Fruit fly (Drosophila melanogaster) whole organism, prepupa: ENCODE data around the gene GatA.
A peak's percentile ranks its signal among the peaks of the same experiment; 100 is the strongest.

Experiments used
- Blimp-1 ChIP-seq: fragments of 200-800 bp; sonication (Bioruptor generic); optimal IDR thresholded peaks from 3 replicates; lab custom pipeline; 2017; ENCODE audit warnings: missing biosample characterization, missing genetic modification characterization, mild to moderate bottlenecking, moderate library complexity, missing genetic modification reagents
- CG10631 ChIP-seq: fragments of 200-800 bp; sonication (Bioruptor generic); optimal IDR thresholded peaks from 2 replicates; lab custom pipeline; 2016; ENCODE audit warnings: missing biosample characterization, missing genetic modification characterization
- CG10669 ChIP-seq: fragments of 200-800 bp; sonication (Bioruptor generic); optimal IDR thresholded peaks from 3 replicates; lab custom pipeline; 2018; ENCODE audit warnings: missing biosample characterization, mild to moderate bottlenecking, missing genetic modification characterization, moderate library complexity
- CG11294 ChIP-seq: fragments of 200-800 bp; sonication (Bioruptor generic); IDR thresholded peaks from 2 replicates; pipeline ENCODE4 v1.3.6; 2022; ENCODE audit warnings: missing biosample characterization, missing genetic modification characterization
- CG11762 ChIP-seq: fragments of 200-800 bp; sonication (Bioruptor generic); optimal IDR thresholded peaks from 3 replicates; lab custom pipeline; 2016; ENCODE audit warnings: missing biosample characterization, missing genetic modification characterization; ENCODE audit not compliant: insufficient read depth
- CG11902 ChIP-seq: fragments of 200-800 bp; sonication (Bioruptor generic); optimal IDR thresholded peaks from 3 replicates; lab custom pipeline; 2016; ENCODE audit warnings: missing biosample characterization, missing genetic modification characterization
- CG1621 ChIP-seq: fragments of 200-800 bp; sonication (Bioruptor generic); optimal IDR thresholded peaks from 3 replicates; lab custom pipeline; 2018; ENCODE audit warnings: missing biosample characterization, mild to moderate bottlenecking, missing genetic modification characterization
- CG3032 ChIP-seq: fragments of 200-800 bp; optimal IDR thresholded peaks from 2 replicates; lab custom pipeline; 2019; ENCODE audit warnings: missing biosample characterization, mild to moderate bottlenecking, missing genetic modification characterization, moderate library complexity
- CG31627 ChIP-seq: fragments of 200-800 bp; sonication (Bioruptor generic); optimal IDR thresholded peaks from 3 replicates; lab custom pipeline; 2016; ENCODE audit warnings: missing biosample characterization, missing genetic modification characterization
- CG32006 ChIP-seq: fragments of 200-800 bp; sonication (Bioruptor generic); optimal IDR thresholded peaks from 3 replicates; lab custom pipeline; 2017; ENCODE audit warnings: missing biosample characterization, mild to moderate bottlenecking, missing genetic modification characterization
- CG34406 ChIP-seq: fragments of 200-800 bp; sonication (Bioruptor generic); optimal IDR thresholded peaks from 3 replicates; lab custom pipeline; 2016; ENCODE audit warnings: missing biosample characterization, missing genetic modification characterization
- CG3919 ChIP-seq: fragments of 200-800 bp; sonication (Bioruptor generic); optimal IDR thresholded peaks from 3 replicates; lab custom pipeline; 2016; ENCODE audit warnings: missing biosample characterization, missing genetic modification characterization
- CG4318 ChIP-seq: fragments of 200-800 bp; sonication (Bioruptor generic); optimal IDR thresholded peaks from 3 replicates; lab custom pipeline; 2017; ENCODE audit warnings: missing biosample characterization, mild to moderate bottlenecking, missing genetic modification characterization
- CG6163 ChIP-seq: fragments of 200-800 bp; sonication (Bioruptor generic); IDR thresholded peaks from 3 replicates; pipeline ENCODE4 v1.3.6; 2022; ENCODE audit warnings: missing biosample characterization, missing genetic modification characterization
- CG6276 ChIP-seq: fragments of 200-800 bp; sonication (Bioruptor generic); optimal IDR thresholded peaks from 2 replicates; lab custom pipeline; 2017; ENCODE audit warnings: missing biosample characterization, mild to moderate bottlenecking, missing genetic modification characterization
- CG6792 ChIP-seq: fragments of 200-800 bp; sonication (Bioruptor generic); optimal IDR thresholded peaks from 3 replicates; lab custom pipeline; 2016; ENCODE audit warnings: missing biosample characterization, missing genetic modification characterization
- CG6808 ChIP-seq: fragments of 200-800 bp; sonication (Bioruptor generic); optimal IDR thresholded peaks from 3 replicates; lab custom pipeline; 2017; ENCODE audit warnings: missing biosample characterization, missing genetic modification characterization, mild to moderate bottlenecking, moderate library complexity, missing genetic modification reagents
- CG6854 ChIP-seq: fragments of 200-800 bp; sonication (Bioruptor generic); optimal IDR thresholded peaks from 2 replicates; lab custom pipeline; 2017; ENCODE audit warnings: missing biosample characterization, mild to moderate bottlenecking, missing genetic modification characterization
- CG8119 ChIP-seq: fragments of 200-800 bp; sonication (Bioruptor generic); IDR thresholded peaks from 3 replicates; pipeline ENCODE4 v1.3.6; 2022; ENCODE audit warnings: missing biosample characterization, missing genetic modification characterization
- CG8319 ChIP-seq: fragments of 200-800 bp; sonication (Bioruptor generic); optimal IDR thresholded peaks from 3 replicates; lab custom pipeline; 2016; ENCODE audit warnings: missing biosample characterization, missing genetic modification characterization
- CG8632 ChIP-seq: fragments of 200-800 bp; sonication (Bioruptor generic); optimal IDR thresholded peaks from 3 replicates; lab custom pipeline; 2016; ENCODE audit warnings: missing biosample characterization, missing genetic modification characterization
- Eip75B ChIP-seq: fragments of 200-800 bp; sonication (Bioruptor generic); optimal IDR thresholded peaks from 3 replicates; lab custom pipeline; 2016; ENCODE audit warnings: missing biosample characterization, missing genetic modification characterization
- Eip78C ChIP-seq: fragments of 200-800 bp; sonication (Bioruptor generic); peaks from one replicate; lab custom pipeline; 2016; ENCODE audit warnings: missing biosample characterization, missing genetic modification characterization
- Eip93F ChIP-seq: fragments of 200-800 bp; sonication (Bioruptor generic); optimal IDR thresholded peaks from 2 replicates; lab custom pipeline; 2016; ENCODE audit warnings: missing biosample characterization, mild to moderate bottlenecking, missing genetic modification characterization
- Ets96B ChIP-seq: fragments of 200-800 bp; optimal IDR thresholded peaks from 2 replicates; lab custom pipeline; 2019; ENCODE audit warnings: missing biosample characterization, mild to moderate bottlenecking, missing genetic modification characterization, moderate library complexity
- Gug ChIP-seq: fragments of 200-800 bp; sonication (Bioruptor generic); IDR thresholded peaks from 2 replicates; pipeline ENCODE4 v1.3.6; 2022; ENCODE audit warnings: missing biosample characterization, missing genetic modification characterization
- Hr39 ChIP-seq: fragments of 200-800 bp; sonication (Bioruptor generic); optimal IDR thresholded peaks from 2 replicates; lab custom pipeline; 2016; ENCODE audit warnings: missing biosample characterization, missing genetic modification characterization
- Lpt ChIP-seq: fragments of 200-800 bp; sonication (Bioruptor generic); optimal IDR thresholded peaks from 3 replicates; lab custom pipeline; 2016; ENCODE audit warnings: missing biosample characterization, missing genetic modification characterization
- Met ChIP-seq: fragments of 200-800 bp; sonication (Bioruptor generic); optimal IDR thresholded peaks from 3 replicates; lab custom pipeline; 2016; ENCODE audit warnings: missing biosample characterization, missing genetic modification characterization
- Smox ChIP-seq: fragments of 200-800 bp; sonication (Bioruptor generic); optimal IDR thresholded peaks from 3 replicates; lab custom pipeline; 2016; ENCODE audit warnings: missing biosample characterization, missing genetic modification characterization
- Sox102F ChIP-seq: fragments of 200-800 bp; sonication (Bioruptor generic); optimal IDR thresholded peaks from 2 replicates; lab custom pipeline; 2016; ENCODE audit warnings: missing biosample characterization, mild to moderate bottlenecking, missing genetic modification characterization
- Sox14 ChIP-seq: fragments of 200-800 bp; sonication (Bioruptor generic); optimal IDR thresholded peaks from 3 replicates; lab custom pipeline; 2016; ENCODE audit warnings: missing biosample characterization, missing genetic modification characterization
- Sox15 ChIP-seq: fragments of 200-800 bp; sonication (Bioruptor generic); optimal IDR thresholded peaks from 3 replicates; lab custom pipeline; 2016; ENCODE audit warnings: missing biosample characterization, missing genetic modification characterization
- achi ChIP-seq: fragments of 200-800 bp; sonication (Bioruptor generic); optimal IDR thresholded peaks from 3 replicates; lab custom pipeline; 2016; ENCODE audit warnings: missing biosample characterization, missing genetic modification characterization
- acj6 ChIP-seq: fragments of 200-800 bp; sonication (Bioruptor generic); optimal IDR thresholded peaks from 3 replicates; lab custom pipeline; 2016; ENCODE audit warnings: missing biosample characterization, missing genetic modification characterization
- cyc ChIP-seq: fragments of 200-800 bp; sonication (Bioruptor generic); optimal IDR thresholded peaks from 3 replicates; lab custom pipeline; 2016; ENCODE audit warnings: missing biosample characterization, missing genetic modification characterization
- dac ChIP-seq: fragments of 200-800 bp; sonication (Bioruptor generic); optimal IDR thresholded peaks from 2 replicates; lab custom pipeline; 2017; ENCODE audit warnings: missing biosample characterization, mild to moderate bottlenecking, missing genetic modification characterization
- dsx ChIP-seq: fragments of 200-800 bp; optimal IDR thresholded peaks from 3 replicates; lab custom pipeline; 2019; ENCODE audit warnings: missing biosample characterization, mild to moderate bottlenecking, missing genetic modification characterization, moderate library complexity; ENCODE audit not compliant: poor library complexity, severe bottlenecking
- esn ChIP-seq: fragments of 200-800 bp; sonication (Bioruptor generic); optimal IDR thresholded peaks from 2 replicates; lab custom pipeline; 2016; ENCODE audit warnings: missing biosample characterization, mild to moderate bottlenecking, missing genetic modification characterization, moderate library complexity
- fd59A ChIP-seq: fragments of 200-800 bp; sonication (Bioruptor generic); optimal IDR thresholded peaks from 2 replicates; lab custom pipeline; 2017; ENCODE audit warnings: missing biosample characterization, mild to moderate bottlenecking, missing genetic modification characterization, missing genetic modification reagents
- fd85E ChIP-seq: fragments of 200-800 bp; sonication (Bioruptor generic); optimal IDR thresholded peaks from 3 replicates; lab custom pipeline; 2016; ENCODE audit warnings: missing biosample characterization, missing genetic modification characterization
- fkh ChIP-seq: fragments of 200-800 bp; sonication (Bioruptor generic); optimal IDR thresholded peaks from 3 replicates; lab custom pipeline; 2017; ENCODE audit warnings: missing biosample characterization, mild to moderate bottlenecking, missing genetic modification characterization, moderate library complexity
- lz ChIP-seq: fragments of 200-800 bp; sonication (Bioruptor generic); optimal IDR thresholded peaks from 3 replicates; lab custom pipeline; 2016; ENCODE audit warnings: missing biosample characterization, missing genetic modification characterization
- net ChIP-seq: fragments of 200-800 bp; sonication (Bioruptor generic); optimal IDR thresholded peaks from 3 replicates; lab custom pipeline; 2016; ENCODE audit warnings: missing biosample characterization, missing genetic modification characterization
- pdm3 ChIP-seq: fragments of 200-800 bp; sonication (Bioruptor generic); optimal IDR thresholded peaks from 3 replicates; lab custom pipeline; 2016; ENCODE audit warnings: missing biosample characterization, missing genetic modification characterization
- spab ChIP-seq: fragments of 200-800 bp; sonication (Bioruptor generic); optimal IDR thresholded peaks from 2 replicates; lab custom pipeline; 2017; ENCODE audit warnings: missing biosample characterization, mild to moderate bottlenecking, missing genetic modification characterization, missing genetic modification reagents
- ss ChIP-seq, 2 experiments: fragments of 200-800 bp; sonication (Bioruptor generic); optimal IDR thresholded peaks; 2 replicates in 1 of 2; 3 replicates in 1 of 2; lab custom pipeline; 2017 to 2018; ENCODE audit warnings: mild to moderate bottlenecking in 2 of 2, missing biosample characterization in 2 of 2, missing genetic modification characterization in 2 of 2, moderate library complexity in 1 of 2
- svp ChIP-seq: fragments of 200-800 bp; sonication (Bioruptor generic); peaks from one replicate; lab custom pipeline; 2016; ENCODE audit warnings: missing biosample characterization, missing genetic modification characterization
- topi ChIP-seq: fragments of 200-800 bp; sonication (Bioruptor generic); optimal IDR thresholded peaks from 3 replicates; lab custom pipeline; 2016; ENCODE audit warnings: missing biosample characterization, missing genetic modification characterization
- vri ChIP-seq: fragments of 200-800 bp; sonication (Bioruptor generic); optimal IDR thresholded peaks from 3 replicates; lab custom pipeline; 2016; ENCODE audit warnings: missing biosample characterization, mild to moderate bottlenecking, missing genetic modification characterization

Gene GatA

dm6 chr3R:18997388-18998287, 31.0 kb downstream of the GatA start:
- no peak for TF ChIP-seq CG32006 (GFP tag; lab: Kevin White, UChicago)
- no peak for TF ChIP-seq dsx (GFP tag; lab: Kevin White, UChicago)
- TF ChIP-seq CG1621 = no peak
- no peak for TF ChIP-seq Eip93F (GFP tag; lab: Kevin White, UChicago)
- no peak for TF ChIP-seq spab (GFP tag; lab: Kevin White, UChicago)
- TF ChIP-seq CG10669 = no peak
- no peak for TF ChIP-seq topi (GFP tag; lab: Kevin White, UChicago)
- peak; percentile 96 for TF ChIP-seq fkh (GFP tag; lab: Kevin White, UChicago)
- TF ChIP-seq Gug (GFP tag; lab: Robert Waterston, UW) = no peak
- peak; percentile 49 for TF ChIP-seq CG34406 (GFP tag; lab: Kevin White, UChicago)
- no peak for TF ChIP-seq vri (GFP tag; lab: Kevin White, UChicago)
- no peak for TF ChIP-seq Ets96B (tag; lab: Kevin White, UChicago)
- TF ChIP-seq CG11902 (GFP tag; lab: Kevin White, UChicago) = no peak
- no peak for TF ChIP-seq CG6808 (GFP tag; lab: Kevin White, UChicago)
- no peak for TF ChIP-seq achi (GFP tag; lab: Kevin White, UChicago)
- TF ChIP-seq fd85E (GFP tag; lab: Kevin White, UChicago) = no peak
- TF ChIP-seq Sox14 (GFP tag; lab: Kevin White, UChicago) = no peak
- no peak for TF ChIP-seq lz
- no peak for TF ChIP-seq CG11762 (GFP tag; lab: Kevin White, UChicago)
- TF ChIP-seq CG8632 (GFP tag; lab: Kevin White, UChicago) = peak; percentile 59
- no peak for TF ChIP-seq CG31627
- TF ChIP-seq dac (GFP tag; lab: Kevin White, UChicago) = no peak
- TF ChIP-seq fd59A (GFP tag; lab: Kevin White, UChicago) = no peak
- TF ChIP-seq ss (GFP tag; optimal IDR thresholded peaks at IDR 0.05; lab: Kevin White, UChicago) = peak in 1 of 2 experiments; percentile 31
- TF ChIP-seq CG10631 (GFP tag; lab: Kevin White, UChicago) = no peak
- TF ChIP-seq esn (GFP tag; lab: Kevin White, UChicago) = peak; percentile 26
- TF ChIP-seq Hr39 (GFP tag; lab: Kevin White, UChicago) = no peak
- peak; percentile 86 for TF ChIP-seq svp (GFP tag; lab: Kevin White, UChicago)
- peak; percentile 70 for TF ChIP-seq Eip78C (GFP tag; lab: Kevin White, UChicago)
- peak; percentile 13 for TF ChIP-seq Met (GFP tag; lab: Kevin White, UChicago)
- TF ChIP-seq CG3919 (GFP tag; lab: Kevin White, UChicago) = no peak
- TF ChIP-seq CG6163 = peak; percentile 7; the same call in 1 of the 3 replicates
- TF ChIP-seq net (GFP tag; lab: Kevin White, UChicago) = peak; percentile 0
- no peak for TF ChIP-seq cyc (GFP tag; lab: Kevin White, UChicago)
- TF ChIP-seq CG8319 (GFP tag; lab: Kevin White, UChicago) = no peak
- TF ChIP-seq Eip75B (GFP tag; lab: Kevin White, UChicago) = no peak
- no peak for TF ChIP-seq Sox15 (GFP tag; lab: Kevin White, UChicago)
- TF ChIP-seq CG6854 (GFP tag; lab: Kevin White, UChicago) = peak; percentile 56
- peak; percentile 32 for TF ChIP-seq CG6792 (GFP tag; lab: Kevin White, UChicago)
- no peak for TF ChIP-seq CG8119 (GFP tag; lab: Robert Waterston, UW)
- no peak for TF ChIP-seq CG6276 (GFP tag; lab: Kevin White, UChicago)
- no peak for TF ChIP-seq Lpt (GFP tag; lab: Kevin White, UChicago)
- TF ChIP-seq pdm3 = no peak
- TF ChIP-seq Sox102F (GFP tag; lab: Kevin White, UChicago) = peak; percentile 35
- TF ChIP-seq CG11294 (GFP tag; lab: Robert Waterston, UW) = no peak
- no peak for TF ChIP-seq CG4318
- TF ChIP-seq acj6 (GFP tag; lab: Kevin White, UChicago) = no peak
- TF ChIP-seq Smox (GFP tag; lab: Kevin White, UChicago) = peak; percentile 38
- no peak for TF ChIP-seq CG3032 (tag; lab: Kevin White, UChicago)
- no peak for TF ChIP-seq Blimp-1 (GFP tag; lab: Kevin White, UChicago)
